Worm (Caenorhabditis elegans) whole organism, dauer: ENCODE results near the gene F13H6.5.

Experiments used
- unc-62 ChIP-seq: sonication (generic microtip); optimal IDR thresholded peaks from 2 replicates; lab custom pipeline; 2017; ENCODE audit warnings: missing biosample characterization, missing genetic modification reagents, missing genetic modification characterization

The F13H6.5 gene

ce11 chrV:6364806-6365205 lies 9.9 kb downstream of the F13H6.5 start:
- no peak for TF ChIP-seq unc-62 (GFP tag; lab: Kevin White, UChicago)

- no peak for TF ChIP-seq unc-62 (GFP tag; lab: Kevin White, UChicago)
Measured at ce11 chrV:6361688-6362087, 13.1 kb downstream of the F13H6.5 start.

ce11 chrV:6359522-6359921 lies 15.2 kb downstream of the F13H6.5 start:
- TF ChIP-seq unc-62 (GFP tag; lab: Kevin White, UChicago) = no peak

ce11 chrV:6358709-6359108 lies 16.0 kb downstream of the F13H6.5 start:
- no peak for TF ChIP-seq unc-62 (GFP tag; lab: Kevin White, UChicago)

ce11 chrV:6357236-6357635 lies 17.5 kb downstream of the F13H6.5 start:
- no peak for TF ChIP-seq unc-62 (GFP tag; lab: Kevin White, UChicago)

- TF ChIP-seq unc-62 (GFP tag; lab: Kevin White, UChicago) = no peak
Measured at ce11 chrV:6355975-6356441, 18.7 kb downstream of the F13H6.5 start, which contains the start of gene bcl-11. Gene bcl-11 (plus strand): TSS chrV:6356025.

- TF ChIP-seq unc-62 (GFP tag; lab: Kevin White, UChicago) = no peak
Measured at ce11 chrV:6355412-6355811, 19.3 kb downstream of the F13H6.5 start.

- TF ChIP-seq unc-62 (GFP tag; lab: Kevin White, UChicago) = no peak
Measured at ce11 chrV:6354786-6355185, 20.0 kb downstream of the F13H6.5 start.

- TF ChIP-seq unc-62 (GFP tag; lab: Kevin White, UChicago) = no peak
Measured at ce11 chrV:6354202-6354601, 20.5 kb downstream of the F13H6.5 start.

ce11 chrV:6353182-6353780 lies 21.5 kb downstream of the F13H6.5 start:
- no peak for TF ChIP-seq unc-62 (GFP tag; lab: Kevin White, UChicago)

- TF ChIP-seq unc-62 (GFP tag; lab: Kevin White, UChicago) = no peak
Measured at ce11 chrV:6352350-6352749, 22.4 kb downstream of the F13H6.5 start.

- no peak for TF ChIP-seq unc-62 (GFP tag; lab: Kevin White, UChicago)
Measured at ce11 chrV:6351122-6351521, 23.6 kb downstream of the F13H6.5 start.

ce11 chrV:6350109-6350508 lies 24.6 kb downstream of the F13H6.5 start:
- no peak for TF ChIP-seq unc-62 (GFP tag; lab: Kevin White, UChicago)

- TF ChIP-seq unc-62 (GFP tag; lab: Kevin White, UChicago) = no peak
Measured at ce11 chrV:6349597-6349996, 25.1 kb downstream of the F13H6.5 start.

- no peak for TF ChIP-seq unc-62 (GFP tag; lab: Kevin White, UChicago)
Measured at ce11 chrV:6348133-6348532, 26.6 kb downstream of the F13H6.5 start.

ce11 chrV:6346906-6347305 lies 27.8 kb downstream of the F13H6.5 start:
- no peak for TF ChIP-seq unc-62 (GFP tag; lab: Kevin White, UChicago)

ce11 chrV:6346043-6346618 lies 28.6 kb downstream of the F13H6.5 start:
- TF ChIP-seq unc-62 (GFP tag; lab: Kevin White, UChicago) = no peak
